Fruit fly (Drosophila melanogaster) whole organism, pupa: Measurements from ENCODE around the gene Tim17a2.

Source experiments
- CG8159 ChIP-seq: fragments of 200-800 bp; sonication (Bioruptor generic); optimal IDR thresholded peaks from 3 replicates; lab custom pipeline; 2018; ENCODE audit warnings: missing biosample characterization, mild to moderate bottlenecking, missing genetic modification characterization, moderate library complexity
- EcR ChIP-seq: fragments of 200-800 bp; sonication (Bioruptor generic); optimal IDR thresholded peaks from 3 replicates; lab custom pipeline; 2019; ENCODE audit warnings: missing biosample characterization, missing genetic modification characterization, mild to moderate bottlenecking, moderate library complexity, missing genetic modification reagents
- Snoo ChIP-seq: fragments of 200-800 bp; sonication (Bioruptor generic); optimal IDR thresholded peaks from 3 replicates; lab custom pipeline; 2017; ENCODE audit warnings: missing biosample characterization, mild to moderate bottlenecking, missing genetic modification characterization, inconsistent platforms
- gl ChIP-seq: fragments of 200-800 bp; sonication (Bioruptor generic); optimal IDR thresholded peaks from 2 replicates; lab custom pipeline; 2018; ENCODE audit warnings: missing biosample characterization, mild to moderate bottlenecking, missing genetic modification characterization

- TF ChIP-seq EcR (GFP tag; lab: Kevin White, UChicago): no peak
- TF ChIP-seq Snoo: no peak
- no peak for TF ChIP-seq CG8159 (tag; lab: Kevin White, UChicago)
- TF ChIP-seq gl (tag; lab: Kevin White, UChicago): no peak
Measured at dm6 chr3R:5237215-5237614, 25.3 kb downstream of the Tim17a2 start, which contains the start of gene rtp.
